Worm (Caenorhabditis elegans) whole organism, L2 larva: ENCODE data around the gene nhr-168.

Experiments
- R02D3.7 ChIP-seq: fragments of 150-350 bp; optimal IDR thresholded peaks from 2 replicates; lab custom pipeline; 2014; ENCODE audit warnings: missing biosample characterization, missing genetic modification characterization
- dmd-4 ChIP-seq: sonication (generic microtip); optimal IDR thresholded peaks from 2 replicates; lab custom pipeline; 2017; ENCODE audit warnings: missing biosample characterization, missing genetic modification characterization
- elt-1 ChIP-seq: fragments of 150-350 bp; optimal IDR thresholded peaks from 2 replicates; lab custom pipeline; 2014; ENCODE audit warnings: missing biosample characterization, missing genetic modification characterization
- lsy-2 ChIP-seq, 2 experiments: fragments of 150-350 bp in 1 of 2; sonication (generic microtip) in 1 of 2; optimal IDR thresholded peaks; 2 replicates each; lab custom pipeline; 2014 to 2017; ENCODE audit warnings: missing biosample characterization in 2 of 2, missing genetic modification characterization in 2 of 2
- nhr-10 ChIP-seq: sonication (generic microtip); optimal IDR thresholded peaks from 2 replicates; lab custom pipeline; 2017; ENCODE audit warnings: missing biosample characterization, missing genetic modification characterization
- nhr-237 ChIP-seq: fragments of 150-350 bp; optimal IDR thresholded peaks from 2 replicates; lab custom pipeline; 2014; ENCODE audit warnings: missing biosample characterization, missing genetic modification characterization
- unc-39 ChIP-seq: fragments of 150-350 bp; optimal IDR thresholded peaks from 2 replicates; lab custom pipeline; 2014; ENCODE audit warnings: missing biosample characterization, missing genetic modification characterization
- unc-62 ChIP-seq: fragments of 150-350 bp; optimal IDR thresholded peaks from 2 replicates; lab custom pipeline; 2014; ENCODE audit warnings: missing biosample characterization, missing genetic modification reagents, missing genetic modification characterization

DNA sequence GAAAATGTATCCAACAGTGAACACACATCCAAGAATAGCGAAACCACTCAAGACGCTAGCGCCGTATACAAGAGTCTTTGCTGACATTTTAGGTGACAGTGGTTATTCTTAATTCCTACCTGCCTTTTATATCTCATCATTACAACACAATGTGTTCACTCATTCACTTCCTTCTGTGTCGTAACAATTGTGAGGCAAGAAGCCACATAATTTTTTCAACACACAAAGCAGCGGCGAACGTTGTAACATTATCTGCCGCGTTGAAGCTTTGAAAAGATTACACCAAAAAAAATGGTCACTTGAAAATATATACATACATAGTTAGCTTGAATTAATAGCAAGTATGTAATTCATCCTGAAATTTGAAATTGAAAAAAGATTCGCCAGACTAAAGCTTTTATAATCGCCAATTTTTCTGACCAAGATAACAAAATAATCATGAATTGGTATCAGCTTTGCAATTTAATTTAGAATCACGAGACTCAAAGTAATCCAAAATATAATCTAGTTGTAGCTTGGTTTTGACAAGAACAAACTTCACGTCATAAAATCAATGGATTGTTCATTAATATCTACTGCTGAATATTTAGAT is 15.7 kb downstream of the nhr-168 start, which contains the start of the genes col-161 and srh-18:
- TF ChIP-seq lsy-2 (tag; optimal IDR thresholded peaks at IDR 0.05; lab: Kevin White, UChicago), result no peak
- no peak for TF ChIP-seq elt-1 (tag; lab: Kevin White, UChicago)
- no peak for TF ChIP-seq nhr-237 (tag; lab: Kevin White, UChicago)
- no peak for TF ChIP-seq dmd-4 (tag; lab: Kevin White, UChicago)
- TF ChIP-seq unc-62, result no peak
- TF ChIP-seq R02D3.7, result no peak
- TF ChIP-seq unc-39 (tag; lab: Kevin White, UChicago), result no peak
- TF ChIP-seq nhr-10 (tag; lab: Kevin White, UChicago), result no peak
